Worm (Caenorhabditis elegans) whole organism, mixed stage, embryonic: ENCODE measurements around the gene T25D10.4.

ENCODE experiments used
- bed-3 ChIP-seq: fragments of 200-800 bp; sonication (Bioruptor generic); optimal IDR thresholded peaks from 3 replicates; lab custom pipeline; 2018; ENCODE audit warnings: mild to moderate bottlenecking, missing genetic modification characterization, moderate library complexity, missing compliant biosample characterization
- ceh-39 ChIP-seq: fragments of 150-350 bp; optimal IDR thresholded peaks from 2 replicates; lab custom pipeline; 2014; ENCODE audit warnings: missing biosample characterization, missing genetic modification characterization
- ceh-43 ChIP-seq: fragments of 200-800 bp; sonication (Bioruptor generic); optimal IDR thresholded peaks from 2 replicates; lab custom pipeline; 2018; ENCODE audit warnings: mild to moderate bottlenecking, missing genetic modification characterization, moderate library complexity, missing compliant biosample characterization
- ces-1 ChIP-seq: fragments of 150-350 bp; optimal IDR thresholded peaks from 2 replicates; lab custom pipeline; 2014; ENCODE audit warnings: missing biosample characterization, missing genetic modification reagents, missing genetic modification characterization
- elt-1 ChIP-seq: sonication (generic microtip); optimal IDR thresholded peaks from 2 replicates; lab custom pipeline; 2017; ENCODE audit warnings: missing genetic modification characterization, mild to moderate bottlenecking, missing compliant biosample characterization, antibody characterized with exemption, moderate library complexity, borderline replicate concordance; ENCODE audit not compliant: insufficient read depth
- lin-32 ChIP-seq: fragments of 200-800 bp; sonication (Bioruptor generic); optimal IDR thresholded peaks from 2 replicates; lab custom pipeline; 2018; ENCODE audit warnings: mild to moderate bottlenecking, missing genetic modification characterization, missing compliant biosample characterization
- mep-1 ChIP-seq: fragments of 150-350 bp; optimal IDR thresholded peaks from 2 replicates; lab custom pipeline; 2017; ENCODE audit warnings: missing biosample characterization, missing genetic modification reagents, missing genetic modification characterization, inconsistent platforms
- pha-4 ChIP-seq: fragments of 150-350 bp; optimal IDR thresholded peaks from 2 replicates; lab custom pipeline; 2018; ENCODE audit warnings: missing biosample characterization, missing genetic modification reagents, missing genetic modification characterization
- snpc-4 ChIP-seq: fragments of 150-350 bp; optimal IDR thresholded peaks from 2 replicates; lab custom pipeline; 2014; ENCODE audit warnings: missing biosample characterization, missing genetic modification characterization
- unc-39 ChIP-seq: fragments of 150-350 bp; optimal IDR thresholded peaks from 2 replicates; lab custom pipeline; 2014; ENCODE audit warnings: missing biosample characterization, missing genetic modification characterization
- unc-62 ChIP-seq: fragments of 150-350 bp; optimal IDR thresholded peaks from 2 replicates; lab custom pipeline; 2014; ENCODE audit warnings: missing biosample characterization, missing genetic modification reagents, missing genetic modification characterization
- ztf-11 ChIP-seq: fragments of 150-350 bp; optimal IDR thresholded peaks from 2 replicates; lab custom pipeline; 2014; ENCODE audit warnings: missing biosample characterization, missing genetic modification characterization

DNA sequence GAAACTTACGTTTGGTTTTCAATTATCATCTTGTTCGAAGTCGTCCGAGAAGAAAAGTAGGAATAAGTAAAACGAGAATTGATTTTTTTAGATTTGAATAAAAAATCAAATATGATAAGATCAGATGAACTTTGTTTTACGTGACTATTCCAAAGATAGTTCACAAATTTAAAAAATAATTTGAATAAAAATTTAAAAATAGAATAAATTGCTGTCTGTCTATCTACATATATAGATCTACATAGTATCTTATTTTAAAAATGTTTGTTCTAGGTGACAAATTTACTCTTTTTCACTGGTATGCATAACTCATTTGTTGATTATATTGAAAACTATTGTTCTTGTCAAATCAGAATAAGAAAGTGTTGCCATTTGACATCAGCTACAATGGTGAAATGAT is 22.1 kb downstream of the T25D10.4 start, which contains the start of gene F58F12.2:
- TF ChIP-seq unc-39 (tag; lab: Kevin White, UChicago) (no peak), pha-4 (tag; lab: Kevin White, UChicago) (no peak), unc-62 (GFP tag; lab: Kevin White, UChicago) (no peak), ceh-39 (tag; lab: Kevin White, UChicago) (no peak), bed-3 (no peak), mep-1 (tag; lab: Kevin White, UChicago) (no peak), elt-1 (no peak), ztf-11 (no peak), lin-32 (GFP tag; lab: Kevin White, UChicago) (no peak), ceh-43 (GFP tag; lab: Kevin White, UChicago) (no peak), snpc-4 (tag; lab: Kevin White, UChicago) (no peak), ces-1 (GFP tag; lab: Kevin White, UChicago) (no peak)
